Fruit fly (Drosophila melanogaster) whole organism, embryonic: ENCODE measurements around the gene pav.

Source experiments
- Atf3 ChIP-seq: fragments of 200-800 bp; sonication (Bioruptor generic); optimal IDR thresholded peaks from 3 replicates; lab custom pipeline; 2016; ENCODE audit warnings: missing biosample characterization, missing genetic modification characterization
- CG10543 ChIP-seq: fragments of 200-800 bp; sonication (Bioruptor generic); optimal IDR thresholded peaks from 3 replicates; lab custom pipeline; 2017; ENCODE audit warnings: missing biosample characterization, mild to moderate bottlenecking, missing genetic modification characterization, moderate library complexity
- CG11456 ChIP-seq: fragments of 200-800 bp; sonication (Bioruptor generic); IDR thresholded peaks from 3 replicates; pipeline ENCODE4 v1.3.6; 2022; ENCODE audit warnings: missing biosample characterization, missing genetic modification characterization
- CG1233 ChIP-seq: fragments of 200-800 bp; sonication (Bioruptor generic); optimal IDR thresholded peaks from 4 replicates; lab custom pipeline; 2018; ENCODE audit warnings: missing biosample characterization, mild to moderate bottlenecking, missing genetic modification characterization
- CG13424 ChIP-seq: fragments of 200-800 bp; sonication (Bioruptor generic); optimal IDR thresholded peaks from 2 replicates; lab custom pipeline; 2019; ENCODE audit warnings: missing biosample characterization, mild to moderate bottlenecking, missing genetic modification characterization, moderate library complexity
- CG14710 ChIP-seq: fragments of 200-800 bp; sonication (Bioruptor generic); optimal IDR thresholded peaks from 3 replicates; lab custom pipeline; 2019; ENCODE audit warnings: missing biosample characterization, mild to moderate bottlenecking, missing genetic modification characterization, moderate library complexity
- CG1603 ChIP-seq: fragments of 200-800 bp; sonication (Bioruptor generic); optimal IDR thresholded peaks from 2 replicates; lab custom pipeline; 2019; ENCODE audit warnings: missing biosample characterization, mild to moderate bottlenecking, missing genetic modification characterization, moderate library complexity
- CG17359 ChIP-seq: fragments of 200-800 bp; sonication (Bioruptor generic); optimal IDR thresholded peaks from 3 replicates; lab custom pipeline; 2018; ENCODE audit warnings: missing biosample characterization, mild to moderate bottlenecking, missing genetic modification characterization, moderate library complexity
- CG17361 ChIP-seq: fragments of 200-800 bp; sonication (Bioruptor generic); IDR thresholded peaks from 3 replicates; pipeline ENCODE4 v1.3.6; 2022; ENCODE audit warnings: missing biosample characterization, missing genetic modification characterization
- CG17385 ChIP-seq: fragments of 200-800 bp; sonication (Bioruptor generic); optimal IDR thresholded peaks from 3 replicates; lab custom pipeline; 2018; ENCODE audit warnings: missing biosample characterization, mild to moderate bottlenecking, missing genetic modification characterization
- CG18619 ChIP-seq: fragments of 200-800 bp; sonication (Bioruptor generic); optimal IDR thresholded peaks from 3 replicates; lab custom pipeline; 2017; ENCODE audit warnings: missing biosample characterization, mild to moderate bottlenecking, missing genetic modification characterization
- CG31365 ChIP-seq: fragments of 200-800 bp; sonication (Bioruptor generic); optimal IDR thresholded peaks from 2 replicates; lab custom pipeline; 2018; ENCODE audit warnings: missing biosample characterization, mild to moderate bottlenecking, missing genetic modification characterization
- CG31388 ChIP-seq: fragments of 200-800 bp; sonication (Bioruptor generic); optimal IDR thresholded peaks from 2 replicates; lab custom pipeline; 2016; ENCODE audit warnings: missing biosample characterization, missing genetic modification characterization
- CG42726 ChIP-seq: fragments of 200-800 bp; sonication (Bioruptor generic); IDR thresholded peaks from 2 replicates; pipeline ENCODE4 v1.3.6; 2022; ENCODE audit warnings: missing biosample characterization, missing genetic modification characterization; ENCODE audit not compliant: partially characterized antibody
- CG6254 ChIP-seq: fragments of 200-800 bp; sonication (Bioruptor generic); optimal IDR thresholded peaks from 3 replicates; lab custom pipeline; 2017; ENCODE audit warnings: mild to moderate bottlenecking, missing biosample characterization, missing genetic modification reagents, missing genetic modification characterization
- CG6689 ChIP-seq: fragments of 200-800 bp; sonication (Bioruptor generic); IDR thresholded peaks from 2 replicates; pipeline ENCODE4 v1.3.6; 2022; ENCODE audit warnings: missing biosample characterization, missing genetic modification characterization
- CG6791 ChIP-seq: fragments of 200-800 bp; sonication (Bioruptor generic); IDR thresholded peaks from 3 replicates; pipeline ENCODE4 v1.3.6; 2022; ENCODE audit warnings: missing biosample characterization, missing genetic modification characterization; ENCODE audit not compliant: partially characterized antibody
- CG6813 ChIP-seq: fragments of 200-800 bp; sonication (Bioruptor generic); optimal IDR thresholded peaks from 2 replicates; lab custom pipeline; 2017; ENCODE audit warnings: missing biosample characterization, missing genetic modification characterization, mild to moderate bottlenecking, moderate library complexity, missing genetic modification reagents
- CG7556 ChIP-seq: fragments of 200-800 bp; sonication (Bioruptor generic); optimal IDR thresholded peaks from 2 replicates; lab custom pipeline; 2017; ENCODE audit warnings: missing biosample characterization, mild to moderate bottlenecking, missing genetic modification characterization
- CG7839 ChIP-seq: fragments of 200-800 bp; sonication (Bioruptor generic); optimal IDR thresholded peaks from 3 replicates; lab custom pipeline; 2018; ENCODE audit warnings: missing biosample characterization, mild to moderate bottlenecking, missing genetic modification characterization, moderate library complexity
- CG8765 ChIP-seq: fragments of 200-800 bp; sonication (Bioruptor generic); IDR thresholded peaks from 2 replicates; pipeline ENCODE4 v1.3.6; 2022; ENCODE audit warnings: missing biosample characterization, missing genetic modification characterization
- CG9609 ChIP-seq: fragments of 200-800 bp; sonication (Bioruptor generic); optimal IDR thresholded peaks from 3 replicates; lab custom pipeline; 2016; ENCODE audit warnings: missing biosample characterization, missing genetic modification characterization
- CG9727 ChIP-seq: fragments of 200-800 bp; sonication (Bioruptor generic); optimal IDR thresholded peaks from 3 replicates; lab custom pipeline; 2017; ENCODE audit warnings: missing biosample characterization, mild to moderate bottlenecking, missing genetic modification characterization
- CrebB ChIP-seq: fragments of 200-800 bp; sonication (Bioruptor generic); optimal IDR thresholded peaks from 3 replicates; lab custom pipeline; 2018; ENCODE audit warnings: missing biosample characterization, mild to moderate bottlenecking, missing genetic modification characterization
- Doc3 ChIP-seq: fragments of 200-800 bp; sonication (Bioruptor generic); IDR thresholded peaks from 3 replicates; pipeline ENCODE4 v1.3.6; 2022; ENCODE audit warnings: missing biosample characterization, missing genetic modification characterization; ENCODE audit not compliant: partially characterized antibody
- HmgZ ChIP-seq: fragments of 200-800 bp; sonication (Bioruptor generic); optimal IDR thresholded peaks from 2 replicates; lab custom pipeline; 2018; ENCODE audit warnings: missing biosample characterization, mild to moderate bottlenecking, missing genetic modification characterization
- Kr ChIP-seq: fragments of 200-800 bp; sonication (Bioruptor generic); optimal IDR thresholded peaks from 2 replicates; lab custom pipeline; 2017; ENCODE audit warnings: missing biosample characterization, mild to moderate bottlenecking, missing genetic modification characterization
- MBD-R2 ChIP-seq: fragments of 200-800 bp; sonication (Bioruptor generic); IDR thresholded peaks from 2 replicates; pipeline ENCODE4 v1.3.6; 2022; ENCODE audit warnings: missing biosample characterization, missing genetic modification characterization
- Mes4 ChIP-seq: fragments of 200-800 bp; sonication (Bioruptor generic); optimal IDR thresholded peaks from 2 replicates; lab custom pipeline; 2016; ENCODE audit warnings: missing biosample characterization, missing genetic modification characterization
- NC2β ChIP-seq: fragments of 200-800 bp; sonication (Bioruptor generic); optimal IDR thresholded peaks from 2 replicates; lab custom pipeline; 2016; ENCODE audit warnings: missing biosample characterization, missing genetic modification characterization
- Nf-YA ChIP-seq: fragments of 200-800 bp; sonication (Bioruptor generic); IDR thresholded peaks from 2 replicates; pipeline ENCODE4 v1.3.6; 2022; ENCODE audit warnings: missing biosample characterization, missing genetic modification characterization
- Rfx ChIP-seq: fragments of 200-800 bp; sonication (Bioruptor generic); IDR thresholded peaks from 2 replicates; pipeline ENCODE4 v1.3.6; 2022; ENCODE audit warnings: missing biosample characterization, missing genetic modification characterization
- Sox102F ChIP-seq: fragments of 200-800 bp; sonication (Bioruptor generic); optimal IDR thresholded peaks from 2 replicates; lab custom pipeline; 2018; ENCODE audit warnings: missing biosample characterization, mild to moderate bottlenecking, missing genetic modification characterization, moderate library complexity
- Spps ChIP-seq: fragments of 200-800 bp; sonication (Bioruptor generic); optimal IDR thresholded peaks from 2 replicates; lab custom pipeline; 2018; ENCODE audit warnings: missing biosample characterization, mild to moderate bottlenecking, missing genetic modification characterization
- TFAM ChIP-seq: fragments of 200-800 bp; sonication (Bioruptor generic); optimal IDR thresholded peaks from 2 replicates; lab custom pipeline; 2017; ENCODE audit warnings: missing biosample characterization, missing genetic modification characterization, inconsistent platforms
- Trl ChIP-seq, 3 experiments: fragments of >200 bp in 2 of 3; fragments of 200-800 bp in 1 of 3; sonication (Bioruptor generic) in 1 of 3; optimal IDR thresholded peaks; 2 replicates in 1 of 3; 3 replicates in 2 of 3; lab custom pipeline; 2016 to 2017; ENCODE audit warnings: missing biosample characterization in 1 of 3, missing genetic modification characterization in 1 of 3
- amos ChIP-seq: fragments of 200-800 bp; sonication (Bioruptor generic); IDR thresholded peaks from 2 replicates; pipeline ENCODE4 v1.3.6; 2022; ENCODE audit warnings: missing biosample characterization, missing genetic modification characterization; ENCODE audit not compliant: partially characterized antibody
- chn ChIP-seq: fragments of 200-800 bp; sonication (Bioruptor generic); optimal IDR thresholded peaks from 2 replicates; lab custom pipeline; 2016; ENCODE audit warnings: missing biosample characterization, missing genetic modification characterization
- fd102C ChIP-seq: fragments of 200-800 bp; sonication (Bioruptor generic); optimal IDR thresholded peaks from 2 replicates; lab custom pipeline; 2018; ENCODE audit warnings: missing biosample characterization, mild to moderate bottlenecking, missing genetic modification characterization, moderate library complexity
- gcm2 ChIP-seq: fragments of 200-800 bp; sonication (Bioruptor generic); optimal IDR thresholded peaks from 2 replicates; lab custom pipeline; 2016; ENCODE audit warnings: missing biosample characterization, missing genetic modification characterization
- otp ChIP-seq: fragments of 200-800 bp; sonication (Bioruptor generic); IDR thresholded peaks from 3 replicates; pipeline ENCODE4, ENCODE4 v1.3.6; 2022; ENCODE audit warnings: missing biosample characterization, missing genetic modification characterization
- schlank ChIP-seq: fragments of 200-800 bp; sonication (Bioruptor generic); optimal IDR thresholded peaks from 2 replicates; lab custom pipeline; 2018; ENCODE audit warnings: missing biosample characterization, mild to moderate bottlenecking, missing genetic modification characterization
- sr ChIP-seq: fragments of 200-800 bp; sonication (Bioruptor generic); IDR thresholded peaks from 3 replicates; pipeline ENCODE4 v1.3.6; 2022; ENCODE audit warnings: missing biosample characterization, missing genetic modification characterization
- stc ChIP-seq: fragments of 200-800 bp; sonication (Bioruptor generic); IDR thresholded peaks from 2 replicates; pipeline ENCODE4 v1.3.6; 2022; ENCODE audit warnings: missing biosample characterization, missing genetic modification characterization
- twi ChIP-seq: fragments of 200-800 bp; optimal IDR thresholded peaks from 2 replicates; lab custom pipeline; 2019; ENCODE audit warnings: missing biosample characterization, mild to moderate bottlenecking, missing genetic modification characterization, moderate library complexity
- wdn ChIP-seq: fragments of 200-800 bp; sonication (Bioruptor generic); IDR thresholded peaks from 2 replicates; pipeline ENCODE4 v1.3.6; 2022; ENCODE audit warnings: missing biosample characterization, missing genetic modification characterization
- wek ChIP-seq: fragments of 200-800 bp; sonication (Bioruptor generic); optimal IDR thresholded peaks from 3 replicates; lab custom pipeline; 2018; ENCODE audit warnings: missing biosample characterization, mild to moderate bottlenecking, missing genetic modification characterization, moderate library complexity
- wor ChIP-seq: fragments of 200-800 bp; sonication (Bioruptor generic); IDR thresholded peaks from 2 replicates; pipeline ENCODE4 v1.3.6; 2022; ENCODE audit warnings: missing biosample characterization, missing genetic modification characterization
- z ChIP-seq: fragments of 200-800 bp; sonication (Bioruptor generic); IDR thresholded peaks from 3 replicates; pipeline ENCODE4 v1.3.6; 2022; ENCODE audit warnings: missing biosample characterization, missing genetic modification characterization
- zfh1 ChIP-seq: fragments of 200-800 bp; sonication (Bioruptor generic); IDR thresholded peaks from 3 replicates; pipeline ENCODE4 v1.3.6; 2022; ENCODE audit warnings: missing biosample characterization, missing genetic modification characterization

Gene pav

dm6 chr3L:4232724-4233367 lies 9.7 kb upstream of the pav start (continued):
- TF ChIP-seq CG7556 (peak; percentile 55), CG8765 (GFP tag; lab: Robert Waterston, UW) (no peak), CG10543 (GFP tag; lab: Kevin White, UChicago) (no peak), schlank (tag; lab: Kevin White, UChicago) (no peak), CG14710 (tag; lab: Kevin White, UChicago) (peak; percentile 10), Spps (tag; lab: Kevin White, UChicago) (no peak), z (GFP tag; lab: Robert Waterston, UW) (no peak), CG17359 (tag; lab: Kevin White, UChicago) (no peak), CG31365 (tag; lab: Kevin White, UChicago) (no peak), stc (GFP tag; lab: Robert Waterston, UW) (no peak), CG9609 (GFP tag; lab: Kevin White, UChicago) (no peak), Mes4 (GFP tag; lab: Kevin White, UChicago) (no peak), CG11456 (GFP tag; lab: Robert Waterston, UW) (no peak), wor (no peak), CG6254 (GFP tag; lab: Kevin White, UChicago) (no peak), CG1233 (GFP tag; lab: Kevin White, UChicago) (no peak), CG7839 (tag; lab: Kevin White, UChicago) (peak; percentile 48), gcm2 (GFP tag; lab: Kevin White, UChicago) (no peak), CG17385 (GFP tag; lab: Kevin White, UChicago) (no peak), otp (GFP tag; lab: Robert Waterston, UW) (no peak), NC2β (GFP tag; lab: Kevin White, UChicago) (no peak), CrebB (no peak), TFAM (GFP tag; lab: Kevin White, UChicago) (no peak), CG6813 (no peak), Rfx (GFP tag; lab: Robert Waterston, UW) (no peak), CG13424 (tag; lab: Kevin White, UChicago) (peak; percentile 24), wdn (GFP tag; lab: Robert Waterston, UW) (no peak), HmgZ (no peak), Doc3 (GFP tag; lab: Robert Waterston, UW) (no peak), Atf3 (GFP tag; lab: Kevin White, UChicago) (no peak), CG18619 (peak; percentile 10), twi (no peak), CG31388 (no peak), chn (GFP tag; lab: Kevin White, UChicago) (no peak), CG6791 (GFP tag; lab: Robert Waterston, UW) (no peak), CG9727 (GFP tag; lab: Kevin White, UChicago) (peak; percentile 33), CG17361 (peak; percentile 57; the same call in 2 of the 3 replicates), CG1603 (tag; lab: Kevin White, UChicago) (no peak), Nf-YA (no peak), Sox102F (peak; percentile 45), amos (GFP tag; lab: Robert Waterston, UW) (no peak), MBD-R2 (GFP tag; lab: Robert Waterston, UW) (no peak), Trl (optimal IDR thresholded peaks at IDR 0.05; lab: Kevin White, UChicago) (no peak), Trl (GFP tag; optimal IDR thresholded peaks at IDR 0.05; lab: Kevin White, UChicago) (no peak), sr (GFP tag; lab: Robert Waterston, UW) (no peak), wek (GFP tag; lab: Kevin White, UChicago) (no peak), CG6689 (GFP tag; lab: Robert Waterston, UW) (no peak), Kr (GFP tag; lab: Kevin White, UChicago) (no peak), fd102C (no peak), CG42726 (no peak), zfh1 (GFP tag; lab: Robert Waterston, UW) (no peak)
